Worm (Caenorhabditis elegans) whole organism, L2 larva: ENCODE data around the gene clec-183.

Experiments used
- Y55F3AM.14 ChIP-seq: fragments of 200-800 bp; sonication (Bioruptor generic); optimal IDR thresholded peaks from 2 replicates; lab custom pipeline; 2018; ENCODE audit warnings: mild to moderate bottlenecking, missing genetic modification characterization, missing compliant biosample characterization
- ama-1 ChIP-seq: fragments of 150-350 bp; optimal IDR thresholded peaks from 2 replicates; lab custom pipeline; 2018; ENCODE audit warnings: inconsistent platforms
- blmp-1 ChIP-seq: sonication (generic microtip); optimal IDR thresholded peaks from 2 replicates; lab custom pipeline; 2017; ENCODE audit warnings: missing genetic modification characterization, mild to moderate bottlenecking, missing compliant biosample characterization, antibody characterized with exemption, moderate library complexity; ENCODE audit not compliant: insufficient read depth
- dmd-4 ChIP-seq: sonication (generic microtip); optimal IDR thresholded peaks from 2 replicates; lab custom pipeline; 2017; ENCODE audit warnings: missing biosample characterization, missing genetic modification characterization
- fos-1 ChIP-seq: fragments of 150-350 bp; optimal IDR thresholded peaks from 2 replicates; lab custom pipeline; 2014; ENCODE audit warnings: missing biosample characterization, missing genetic modification characterization
- lin-39 ChIP-seq: fragments of 150-350 bp; optimal IDR thresholded peaks from 2 replicates; lab custom pipeline; 2014; ENCODE audit warnings: missing biosample characterization, missing genetic modification reagents, missing genetic modification characterization
- lsy-2 ChIP-seq, 2 experiments: fragments of 150-350 bp in 1 of 2; sonication (generic microtip) in 1 of 2; optimal IDR thresholded peaks; 2 replicates each; lab custom pipeline; 2014 to 2017; ENCODE audit warnings: missing biosample characterization in 2 of 2, missing genetic modification characterization in 2 of 2
- nhr-12 ChIP-seq: fragments of 150-350 bp; optimal IDR thresholded peaks from 2 replicates; lab custom pipeline; 2014; ENCODE audit warnings: missing biosample characterization, missing genetic modification characterization
- snpc-4 ChIP-seq: fragments of 150-350 bp; optimal IDR thresholded peaks from 2 replicates; lab custom pipeline; 2014; ENCODE audit warnings: missing biosample characterization, missing genetic modification characterization
- unc-62 ChIP-seq: fragments of 150-350 bp; optimal IDR thresholded peaks from 2 replicates; lab custom pipeline; 2014; ENCODE audit warnings: missing biosample characterization, missing genetic modification reagents, missing genetic modification characterization
- ztf-1 ChIP-seq: fragments of 200-800 bp; sonication (Bioruptor generic); conservative IDR thresholded peaks from 2 replicates; pipeline ENCODE4 v1.3.6; 2022; ENCODE audit warnings: missing genetic modification characterization, missing compliant biosample characterization

DNA sequence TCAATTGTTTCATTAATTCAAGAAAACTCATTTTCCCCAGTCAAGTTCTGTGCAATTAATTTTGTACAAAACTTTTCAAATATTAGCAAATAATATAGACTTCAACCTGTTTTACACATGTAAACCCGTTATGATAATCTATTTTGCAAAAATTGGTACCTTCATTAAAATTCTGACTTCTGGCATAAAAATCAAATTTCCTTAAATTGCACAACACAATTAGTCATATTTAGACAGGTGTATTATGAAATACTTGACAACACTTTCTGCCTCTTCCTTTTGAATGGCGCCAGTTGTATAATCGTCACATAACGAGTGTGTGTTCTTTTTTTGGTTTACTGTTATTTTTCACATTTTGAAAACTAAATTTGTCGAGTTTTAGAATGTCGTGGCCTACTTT is 43.3 kb downstream of the clec-183 start, which contains the start of gene fbxc-58:
- TF ChIP-seq unc-62 (no peak), ztf-1 (GFP tag; lab: Robert Waterston, UW) (no peak), snpc-4 (no peak), ama-1 (lab: Kevin White, UChicago) (no peak), lin-39 (tag; lab: Kevin White, UChicago) (no peak), Y55F3AM.14 (GFP tag; lab: Kevin White, UChicago) (no peak), nhr-12 (no peak), lsy-2 (tag; optimal IDR thresholded peaks at IDR 0.05; lab: Kevin White, UChicago) (no peak), blmp-1 (tag; lab: Kevin White, UChicago) (no peak), dmd-4 (tag; lab: Kevin White, UChicago) (no peak), fos-1 (tag; lab: Kevin White, UChicago) (peak; percentile 72)
